Fruit fly (Drosophila melanogaster) whole organism, embryonic: ENCODE measurements around the gene FRG1.
A peak's percentile ranks its signal among the peaks of the same experiment; 100 is the strongest.

Source experiments
- CG11695 ChIP-seq: fragments of 200-800 bp; sonication (Bioruptor generic); IDR thresholded peaks from 3 replicates; pipeline ENCODE4 v1.3.6; 2022; ENCODE audit warnings: missing biosample characterization, missing genetic modification characterization
- CG12104 ChIP-seq: fragments of 200-800 bp; sonication (Bioruptor generic); optimal IDR thresholded peaks from 3 replicates; lab custom pipeline; 2016; ENCODE audit warnings: missing biosample characterization, missing genetic modification characterization
- CG12942 ChIP-seq: fragments of 200-800 bp; sonication (Bioruptor generic); optimal IDR thresholded peaks from 3 replicates; lab custom pipeline; 2016; ENCODE audit warnings: missing biosample characterization, missing genetic modification characterization
- CG14710 ChIP-seq: fragments of 200-800 bp; sonication (Bioruptor generic); optimal IDR thresholded peaks from 3 replicates; lab custom pipeline; 2019; ENCODE audit warnings: missing biosample characterization, mild to moderate bottlenecking, missing genetic modification characterization, moderate library complexity
- CG17802 ChIP-seq: fragments of 200-800 bp; sonication (Bioruptor generic); optimal IDR thresholded peaks from 2 replicates; lab custom pipeline; 2018; ENCODE audit warnings: missing biosample characterization, mild to moderate bottlenecking, missing genetic modification characterization, moderate library complexity
- CG3281 ChIP-seq: fragments of 200-800 bp; sonication (Bioruptor generic); optimal IDR thresholded peaks from 3 replicates; lab custom pipeline; 2017; ENCODE audit warnings: missing biosample characterization, mild to moderate bottlenecking, missing genetic modification characterization
- CG4820 ChIP-seq: fragments of 200-800 bp; sonication (Bioruptor generic); optimal IDR thresholded peaks from 3 replicates; lab custom pipeline; 2016; ENCODE audit warnings: missing biosample characterization, missing genetic modification characterization
- E2f2 ChIP-seq: fragments of 200-800 bp; sonication (Bioruptor generic); IDR thresholded peaks from 2 replicates; pipeline ENCODE4 v1.3.6; 2022; ENCODE audit warnings: missing biosample characterization, missing genetic modification characterization
- Hmr ChIP-seq: fragments of 200-800 bp; sonication (Bioruptor generic); optimal IDR thresholded peaks from 3 replicates; lab custom pipeline; 2017; ENCODE audit warnings: mild to moderate bottlenecking, missing biosample characterization, missing genetic modification reagents, missing genetic modification characterization
- Mes4 ChIP-seq: fragments of 200-800 bp; sonication (Bioruptor generic); optimal IDR thresholded peaks from 2 replicates; lab custom pipeline; 2016; ENCODE audit warnings: missing biosample characterization, missing genetic modification characterization
- Neu2 ChIP-seq: fragments of 200-800 bp; sonication (Bioruptor generic); optimal IDR thresholded peaks from 3 replicates; lab custom pipeline; 2016; ENCODE audit warnings: missing biosample characterization, missing genetic modification characterization, borderline replicate concordance
- TFAM ChIP-seq: fragments of 200-800 bp; sonication (Bioruptor generic); optimal IDR thresholded peaks from 2 replicates; lab custom pipeline; 2017; ENCODE audit warnings: missing biosample characterization, missing genetic modification characterization, inconsistent platforms
- bab2 ChIP-seq: fragments of 200-800 bp; sonication (Bioruptor generic); optimal IDR thresholded peaks from 2 replicates; lab custom pipeline; 2016; ENCODE audit warnings: missing biosample characterization, missing genetic modification characterization
- crol ChIP-seq: fragments of 200-800 bp; sonication (Bioruptor generic); IDR thresholded peaks from 2 replicates; pipeline ENCODE4 v1.3.6; 2022; ENCODE audit warnings: missing biosample characterization, missing genetic modification characterization
- gt ChIP-seq: fragments of 200-800 bp; sonication (Bioruptor generic); IDR thresholded peaks from 2 replicates; pipeline ENCODE4 v1.3.6; 2022; ENCODE audit warnings: missing biosample characterization, missing genetic modification characterization
- rib ChIP-seq: fragments of 200-800 bp; sonication (Bioruptor generic); IDR thresholded peaks from 2 replicates; pipeline ENCODE4 v1.3.6; 2022; ENCODE audit warnings: missing biosample characterization, missing genetic modification characterization
- vfl ChIP-seq: fragments of 200-800 bp; sonication (Bioruptor generic); optimal IDR thresholded peaks from 2 replicates; lab custom pipeline; 2016; ENCODE audit warnings: missing biosample characterization, missing genetic modification characterization
- wdn ChIP-seq: fragments of 200-800 bp; sonication (Bioruptor generic); IDR thresholded peaks from 2 replicates; pipeline ENCODE4 v1.3.6; 2022; ENCODE audit warnings: missing biosample characterization, missing genetic modification characterization

Gene FRG1

DNA sequence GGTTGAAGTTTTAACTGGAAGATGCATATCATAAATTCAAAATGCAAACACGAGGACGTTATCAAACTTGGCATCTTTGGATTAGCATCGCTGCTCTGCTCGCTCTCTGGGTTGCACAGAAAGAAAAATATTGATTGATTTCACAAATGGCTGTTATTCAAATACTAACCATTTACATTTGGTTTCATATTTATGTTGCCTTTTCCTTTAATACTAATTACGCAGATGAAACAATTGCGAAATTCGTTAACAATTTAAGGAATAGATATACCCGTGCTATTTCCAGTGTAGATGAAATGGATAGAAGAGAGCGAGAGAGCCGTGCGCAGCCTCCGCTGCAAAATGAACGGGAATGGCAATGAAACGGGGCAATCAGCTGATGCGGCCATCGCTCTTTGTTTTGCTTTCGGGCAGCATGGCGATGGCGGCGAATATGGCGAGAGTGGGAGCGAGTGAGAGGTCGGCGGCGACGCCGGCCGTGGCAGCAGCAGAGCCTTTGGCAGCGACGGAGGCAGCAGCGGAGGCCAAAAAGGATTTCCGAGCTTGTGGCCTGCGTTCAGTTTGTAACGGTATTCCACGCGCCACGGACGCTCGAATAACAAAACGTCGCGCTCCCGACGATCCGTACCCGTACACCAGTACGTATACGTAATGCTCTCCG is 49.1 kb downstream of the FRG1 start, which contains the start of gene rdgC (continued):
- TF ChIP-seq wdn (GFP tag; lab: Robert Waterston, UW) (peak; percentile 92), gt (GFP tag; lab: Robert Waterston, UW) (peak; percentile 60), Neu2 (GFP tag; lab: Kevin White, UChicago) (peak; percentile 64), Hmr (GFP tag; lab: Kevin White, UChicago) (peak; percentile 96), bab2 (GFP tag; lab: Kevin White, UChicago) (peak; percentile 94), CG12942 (GFP tag; lab: Kevin White, UChicago) (peak; percentile 93), crol (peak; percentile 26; the same call in 1 of the 2 replicates), rib (GFP tag; lab: Robert Waterston, UW) (peak; percentile 90), Mes4 (peak; percentile 93), CG4820 (GFP tag; lab: Kevin White, UChicago) (peak; percentile 95), CG12104 (GFP tag; lab: Kevin White, UChicago) (peak; percentile 90), E2f2 (GFP tag; lab: Robert Waterston, UW) (peak; percentile 79), TFAM (GFP tag; lab: Kevin White, UChicago) (peak; percentile 77), CG17802 (tag; lab: Kevin White, UChicago) (peak; percentile 85), CG14710 (tag; lab: Kevin White, UChicago) (peak; percentile 78), CG3281 (peak; percentile 94), CG11695 (GFP tag; lab: Robert Waterston, UW) (peak; percentile 96), vfl (GFP tag; lab: Kevin White, UChicago) (peak; percentile 82)
